Worm (Caenorhabditis elegans): Measurements from ENCODE around the gene ldb-1.

DNA sequence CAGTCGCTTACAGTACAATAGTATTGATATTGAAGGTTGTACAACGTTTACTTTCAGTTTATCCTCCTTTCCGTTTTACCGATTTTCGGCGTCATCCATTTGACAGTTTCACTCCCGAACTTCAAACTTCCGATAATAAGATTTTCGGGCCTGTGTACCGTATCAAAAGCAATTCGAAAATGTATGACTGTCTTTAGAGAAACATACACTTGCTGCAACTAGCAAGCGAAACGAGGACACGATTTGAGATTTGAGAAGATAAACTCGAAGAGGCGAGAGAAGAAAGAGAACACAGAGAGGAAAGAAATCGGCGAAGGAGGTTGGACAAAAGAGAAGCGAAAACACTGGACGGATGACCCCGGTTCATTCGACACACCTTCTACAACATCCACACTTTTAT is 33.2 kb downstream of the ldb-1 start, which contains the start of gene lpr-5:
- TF ChIP-seq him-1 (tag; optimal IDR thresholded peaks at IDR 0.05) (no peak), dao-5 (tag; optimal IDR thresholded peaks at IDR 0.05) (no peak), W03F9.2 (tag; optimal IDR thresholded peaks at IDR 0.05) (no peak)
